Worm (Caenorhabditis elegans): ENCODE data around the gene F35B12.10.

Gene F35B12.10

DNA sequence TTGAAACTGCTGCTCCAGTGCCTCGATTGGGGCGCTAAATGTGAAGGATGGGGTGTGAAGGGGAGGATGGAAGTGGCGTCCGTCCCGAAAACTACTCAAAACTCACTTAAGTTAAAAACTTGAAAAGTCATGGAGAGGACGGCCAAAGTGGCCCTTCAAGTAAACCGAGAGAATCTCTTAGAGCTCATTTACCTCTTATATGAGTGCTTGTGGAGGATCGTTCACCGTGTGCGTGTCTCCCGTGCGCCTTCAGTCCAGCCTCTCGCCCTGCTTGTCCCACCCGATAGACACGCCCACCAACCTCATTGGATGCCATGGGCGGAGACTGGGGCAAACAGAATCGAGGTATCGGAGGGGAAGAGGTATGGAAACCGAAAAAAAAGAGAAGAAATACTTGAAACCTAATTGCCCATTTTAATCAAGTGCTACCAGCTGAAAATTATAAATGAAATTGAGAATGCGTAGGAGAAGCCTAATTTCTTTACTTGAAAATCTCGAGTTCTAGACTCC is 35.9 kb upstream of the F35B12.10 start, which contains the start of gene ceh-27:
TSS of gene ceh-27 (minus strand) at position 228 of the 510 bp plus-strand sequence.
- TF ChIP-seq cog-1 (tag; optimal IDR thresholded peaks at IDR 0.05) (no peak), ztf-23 (GFP tag; IDR thresholded peaks at IDR 0.05) (peak; percentile 26; the same call in 1 of the 2 replicates)

DNA sequence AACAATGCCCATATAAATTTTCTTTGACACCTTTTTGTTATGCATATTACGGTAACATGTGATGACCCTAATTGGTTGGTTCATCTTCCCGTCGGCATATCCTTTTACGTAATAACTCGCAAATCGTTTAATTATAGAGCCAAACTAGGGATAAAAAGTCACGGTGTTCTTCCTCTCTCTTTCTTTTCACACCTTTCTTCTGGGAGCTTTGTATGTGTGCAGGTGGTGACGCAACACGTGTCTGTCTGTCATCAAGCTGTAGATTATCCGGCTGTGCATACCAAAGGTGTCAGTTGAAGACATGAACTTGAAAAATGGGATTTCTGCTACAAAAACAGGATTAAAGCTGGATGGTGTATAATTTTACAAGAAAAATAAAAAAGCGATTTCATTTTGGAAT is 31.5 kb upstream of the F35B12.10 start:
- TF ChIP-seq klf-2 (GFP tag; conservative IDR thresholded peaks at IDR 0.05) (no peak), flt-1 (GFP tag; IDR thresholded peaks at IDR 0.05) (no peak), ztf-23 (GFP tag; IDR thresholded peaks at IDR 0.05) (no peak), T22C8.4 (GFP tag; IDR thresholded peaks at IDR 0.05) (no peak), ztf-29 (GFP tag; IDR thresholded peaks at IDR 0.05) (no peak), med-1 (GFP tag; optimal IDR thresholded peaks at IDR 0.05; ENCODE audit: insufficient read depth) (no peak), cog-1 (tag; optimal IDR thresholded peaks at IDR 0.05) (no peak), tab-1 (GFP tag; IDR thresholded peaks at IDR 0.05) (no peak), ref-1 (GFP tag; conservative IDR thresholded peaks at IDR 0.05) (no peak)

- no peak for TF ChIP-seq ztf-29 (GFP tag; IDR thresholded peaks at IDR 0.05)
- no peak for TF ChIP-seq tab-1 (GFP tag; IDR thresholded peaks at IDR 0.05)
- TF ChIP-seq flt-1 (GFP tag; IDR thresholded peaks at IDR 0.05): no peak
- TF ChIP-seq ref-1 (GFP tag; conservative IDR thresholded peaks at IDR 0.05): no peak
- no peak for TF ChIP-seq T22C8.4 (GFP tag; IDR thresholded peaks at IDR 0.05)
- no peak for TF ChIP-seq cog-1 (tag; optimal IDR thresholded peaks at IDR 0.05)
- no peak for TF ChIP-seq klf-2 (GFP tag; conservative IDR thresholded peaks at IDR 0.05)
- no peak for TF ChIP-seq ztf-23 (GFP tag; IDR thresholded peaks at IDR 0.05)
- TF ChIP-seq med-1 (GFP tag; optimal IDR thresholded peaks at IDR 0.05; ENCODE audit: insufficient read depth): no peak
Measured at ce11 chrV:11656469-11656868, 27.4 kb upstream of the F35B12.10 start.

- no peak for TF ChIP-seq ref-1 (GFP tag; conservative IDR thresholded peaks at IDR 0.05)
- no peak for TF ChIP-seq ztf-23 (GFP tag; IDR thresholded peaks at IDR 0.05)
- no peak for TF ChIP-seq ztf-29 (GFP tag; IDR thresholded peaks at IDR 0.05)
- no peak for TF ChIP-seq T22C8.4 (GFP tag; IDR thresholded peaks at IDR 0.05)
- TF ChIP-seq flt-1 (GFP tag; IDR thresholded peaks at IDR 0.05): no peak
- TF ChIP-seq cog-1 (tag; optimal IDR thresholded peaks at IDR 0.05): no peak
- no peak for TF ChIP-seq klf-2 (GFP tag; conservative IDR thresholded peaks at IDR 0.05)
Measured at ce11 chrV:11653095-11653494, 24.0 kb upstream of the F35B12.10 start.

- no peak for TF ChIP-seq ref-1 (GFP tag; conservative IDR thresholded peaks at IDR 0.05)
- no peak for TF ChIP-seq cog-1 (tag; optimal IDR thresholded peaks at IDR 0.05)
- no peak for TF ChIP-seq ztf-29 (GFP tag; IDR thresholded peaks at IDR 0.05)
- TF ChIP-seq flt-1 (GFP tag; IDR thresholded peaks at IDR 0.05): no peak
- no peak for TF ChIP-seq T22C8.4 (GFP tag; IDR thresholded peaks at IDR 0.05)
- no peak for TF ChIP-seq klf-2 (GFP tag; conservative IDR thresholded peaks at IDR 0.05)
- no peak for TF ChIP-seq tab-1 (GFP tag; IDR thresholded peaks at IDR 0.05)
- TF ChIP-seq ztf-23 (GFP tag; IDR thresholded peaks at IDR 0.05): no peak
- no peak for TF ChIP-seq med-1 (GFP tag; optimal IDR thresholded peaks at IDR 0.05; ENCODE audit: insufficient read depth)
Measured at ce11 chrV:11650720-11651119, 21.6 kb upstream of the F35B12.10 start, which contains the start of gene zip-10. TSS of gene zip-10 (minus strand) at chrV:11650762.

DNA sequence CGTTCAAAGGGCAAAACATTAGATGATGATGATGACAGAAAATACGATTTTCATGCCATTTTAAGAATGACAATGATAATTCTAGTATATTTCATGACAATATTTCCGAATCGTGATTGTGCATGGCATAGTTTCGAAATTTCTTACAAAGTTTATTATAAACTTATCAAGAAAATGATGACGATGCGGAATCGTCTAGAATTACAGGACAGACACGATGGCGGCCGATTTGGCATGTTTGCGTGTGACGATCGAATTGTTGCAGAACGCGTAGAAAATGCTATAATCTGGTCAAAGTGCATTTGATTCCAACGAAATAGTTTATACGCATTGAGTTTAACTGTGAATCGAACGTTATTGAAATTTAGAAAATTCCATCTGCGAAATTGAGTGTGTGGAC is 20.2 kb upstream of the F35B12.10 start:
- TF ChIP-seq ztf-23 (GFP tag; IDR thresholded peaks at IDR 0.05) (no peak), T22C8.4 (GFP tag; IDR thresholded peaks at IDR 0.05) (no peak), cog-1 (tag; optimal IDR thresholded peaks at IDR 0.05) (no peak), tab-1 (GFP tag; IDR thresholded peaks at IDR 0.05) (no peak)

DNA sequence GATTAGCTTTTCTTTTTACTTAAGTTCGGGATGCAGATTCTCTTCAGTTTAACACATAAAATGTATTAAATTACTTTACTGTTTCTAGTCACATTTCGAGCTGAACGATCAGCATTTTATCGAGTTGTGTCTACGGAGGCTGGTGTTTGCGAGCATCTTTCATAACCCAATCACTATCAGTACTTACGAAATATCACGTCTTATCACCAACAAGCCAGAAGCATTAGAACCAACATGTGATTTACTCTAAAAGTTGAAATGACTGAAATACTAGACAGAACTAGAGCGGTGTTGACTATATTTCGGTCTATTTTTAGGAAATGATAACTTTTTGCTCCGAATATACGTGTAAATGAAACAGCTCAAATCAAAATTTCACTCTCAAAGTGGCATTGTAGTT is 19.4 kb upstream of the F35B12.10 start:
- no peak for TF ChIP-seq tab-1 (GFP tag; IDR thresholded peaks at IDR 0.05)
- no peak for TF ChIP-seq klf-2 (GFP tag; conservative IDR thresholded peaks at IDR 0.05)
- TF ChIP-seq ref-1 (GFP tag; conservative IDR thresholded peaks at IDR 0.05): no peak
- no peak for TF ChIP-seq cog-1 (tag; optimal IDR thresholded peaks at IDR 0.05)
- TF ChIP-seq ztf-29 (GFP tag; IDR thresholded peaks at IDR 0.05): no peak

ce11 chrV:11647821-11648220 is 18.7 kb upstream of the F35B12.10 start:
- no peak for TF ChIP-seq ztf-29 (GFP tag; IDR thresholded peaks at IDR 0.05)
- TF ChIP-seq ref-1 (GFP tag; conservative IDR thresholded peaks at IDR 0.05): no peak
- TF ChIP-seq med-1 (GFP tag; optimal IDR thresholded peaks at IDR 0.05; ENCODE audit: insufficient read depth): no peak
- no peak for TF ChIP-seq cog-1 (tag; optimal IDR thresholded peaks at IDR 0.05)
- TF ChIP-seq klf-2 (GFP tag; conservative IDR thresholded peaks at IDR 0.05): no peak
- no peak for TF ChIP-seq T22C8.4 (GFP tag; IDR thresholded peaks at IDR 0.05)
- no peak for TF ChIP-seq flt-1 (GFP tag; IDR thresholded peaks at IDR 0.05)
- TF ChIP-seq tab-1 (GFP tag; IDR thresholded peaks at IDR 0.05): no peak
- TF ChIP-seq ztf-23 (GFP tag; IDR thresholded peaks at IDR 0.05): no peak

ce11 chrV:11645244-11645643 is 16.2 kb upstream of the F35B12.10 start, which contains the start of gene skp-1:
TSS of gene skp-1 (plus strand) at chrV:11645481.
- no peak for TF ChIP-seq klf-2 (GFP tag; conservative IDR thresholded peaks at IDR 0.05)
- TF ChIP-seq tab-1 (GFP tag; IDR thresholded peaks at IDR 0.05): no peak
- no peak for TF ChIP-seq ztf-29 (GFP tag; IDR thresholded peaks at IDR 0.05)

ce11 chrV:11644166-11644565 is 15.1 kb upstream of the F35B12.10 start, which contains the start of gene bir-1:
TSS of gene bir-1 (plus strand) at chrV:11644477.
- no peak for TF ChIP-seq ztf-29 (GFP tag; IDR thresholded peaks at IDR 0.05)
- peak; percentile 76 for TF ChIP-seq T22C8.4 (GFP tag; IDR thresholded peaks at IDR 0.05)
- TF ChIP-seq klf-2 (GFP tag; conservative IDR thresholded peaks at IDR 0.05): no peak
- peak; percentile 11 for TF ChIP-seq cog-1 (tag; optimal IDR thresholded peaks at IDR 0.05)
- TF ChIP-seq tab-1 (GFP tag; IDR thresholded peaks at IDR 0.05): no peak
- no peak for TF ChIP-seq flt-1 (GFP tag; IDR thresholded peaks at IDR 0.05)
- no peak for TF ChIP-seq med-1 (GFP tag; optimal IDR thresholded peaks at IDR 0.05; ENCODE audit: insufficient read depth)
- peak; percentile 69; the same call in 1 of the 2 replicates for TF ChIP-seq ztf-23 (GFP tag; IDR thresholded peaks at IDR 0.05)
- peak; percentile 57; the same call in 1 of the 2 replicates for TF ChIP-seq ref-1 (GFP tag; conservative IDR thresholded peaks at IDR 0.05)
